Fruit fly (Drosophila melanogaster): ENCODE data around the gene CG10352.

- no peak for TF ChIP-seq Pif1A (GFP tag; optimal IDR thresholded peaks at IDR 0.05)
- no peak for TF ChIP-seq Ets98B (GFP tag; IDR thresholded peaks at IDR 0.05)
- TF ChIP-seq CG13204 (GFP tag; optimal IDR thresholded peaks at IDR 0.05), result no peak
- no peak for TF ChIP-seq EcR (GFP tag; optimal IDR thresholded peaks at IDR 0.05)
Measured at dm6 chrX:11873116-11873515, 3.9 kb downstream of the CG10352 start, which contains the start of gene CG15739.
